Worm (Caenorhabditis elegans) whole organism, young adult: ENCODE measurements around the gene Y32H12A.6.

Experiments used
- B0336.3 ChIP-seq: fragments of 200-800 bp; sonication (Bioruptor generic); IDR thresholded peaks from 2 replicates; pipeline ENCODE4 v1.3.6; 2022; ENCODE audit warnings: missing genetic modification characterization, missing compliant biosample characterization
- F22D6.2 ChIP-seq: sonication (generic microtip); optimal IDR thresholded peaks from 2 replicates; lab custom pipeline; 2016; ENCODE audit warnings: mild to moderate bottlenecking, missing genetic modification characterization, missing compliant biosample characterization
- F39B2.1 ChIP-seq: fragments of 200-800 bp; sonication (Bioruptor generic); IDR thresholded peaks from 2 replicates; pipeline ENCODE4 v1.3.6; 2022; ENCODE audit warnings: missing genetic modification reagents, missing genetic modification characterization, missing compliant biosample characterization
- F52B5.7 ChIP-seq: sonication (generic microtip); optimal IDR thresholded peaks from 2 replicates; lab custom pipeline; 2016; ENCODE audit warnings: mild to moderate bottlenecking, missing genetic modification characterization, missing compliant biosample characterization
- F55B11.4 ChIP-seq: sonication (generic microtip); optimal IDR thresholded peaks from 2 replicates; lab custom pipeline; 2016; ENCODE audit warnings: missing compliant biosample characterization, missing genetic modification characterization, borderline replicate concordance; ENCODE audit not compliant: insufficient read depth
- F57C9.4 ChIP-seq: sonication (generic microtip); optimal IDR thresholded peaks from 2 replicates; lab custom pipeline; 2017; ENCODE audit warnings: mild to moderate bottlenecking, missing genetic modification characterization, missing compliant biosample characterization
- K11D2.4 ChIP-seq: fragments of 200-800 bp; sonication (Bioruptor generic); IDR thresholded peaks from 2 replicates; pipeline ENCODE4 v1.3.6; 2022; ENCODE audit warnings: missing genetic modification reagents, missing genetic modification characterization, missing compliant biosample characterization
- K12H6.12 ChIP-seq: fragments of 200-800 bp; sonication (Bioruptor generic); optimal IDR thresholded peaks from 2 replicates; lab custom pipeline; 2018; ENCODE audit warnings: mild to moderate bottlenecking, missing genetic modification characterization, missing compliant biosample characterization
- T26A5.8 ChIP-seq: sonication (generic microtip); optimal IDR thresholded peaks from 2 replicates; lab custom pipeline; 2016; ENCODE audit warnings: missing genetic modification characterization, missing compliant biosample characterization
- aptf-3 ChIP-seq: fragments of 200-800 bp; sonication (Bioruptor generic); IDR thresholded peaks from 2 replicates; pipeline ENCODE4 v1.3.6; 2022; ENCODE audit warnings: missing genetic modification characterization, missing compliant biosample characterization
- attf-3 ChIP-seq: fragments of 200-800 bp; sonication (Bioruptor generic); conservative IDR thresholded peaks from 2 replicates; pipeline ENCODE4 v1.3.6; 2022; ENCODE audit warnings: missing genetic modification reagents, missing genetic modification characterization, missing compliant biosample characterization
- ceh-91 ChIP-seq: fragments of 200-800 bp; sonication (Bioruptor generic); IDR thresholded peaks from 2 replicates; pipeline ENCODE4 v1.3.6; 2022; ENCODE audit warnings: missing genetic modification reagents, missing genetic modification characterization, missing compliant biosample characterization
- chd-7 ChIP-seq: sonication (generic microtip); optimal IDR thresholded peaks from 2 replicates; lab custom pipeline; 2016; ENCODE audit warnings: mild to moderate bottlenecking, missing genetic modification characterization, moderate library complexity, missing compliant biosample characterization
- die-1 ChIP-seq: sonication (generic microtip); optimal IDR thresholded peaks from 2 replicates; lab custom pipeline; 2016; ENCODE audit warnings: missing genotype, mild to moderate bottlenecking, missing genetic modification characterization, missing compliant biosample characterization
- egl-18 ChIP-seq: fragments of 200-800 bp; sonication (Bioruptor generic); IDR thresholded peaks from 2 replicates; pipeline ENCODE4 v1.3.6; 2022; ENCODE audit warnings: missing genetic modification reagents, missing genetic modification characterization, missing compliant biosample characterization
- ekl-4 ChIP-seq: fragments of 200-800 bp; sonication (Bioruptor generic); IDR thresholded peaks from 2 replicates; pipeline ENCODE4 v1.3.6; 2022; ENCODE audit warnings: missing genetic modification reagents, missing genetic modification characterization, missing compliant biosample characterization
- gei-17 ChIP-seq: fragments of 200-800 bp; sonication (Bioruptor generic); optimal IDR thresholded peaks from 2 replicates; lab custom pipeline; 2018; ENCODE audit warnings: mild to moderate bottlenecking, missing genetic modification characterization, missing compliant biosample characterization
- hlh-26 ChIP-seq: fragments of 200-800 bp; sonication (Bioruptor generic); conservative IDR thresholded peaks from 2 replicates; pipeline ENCODE4 v1.3.6; 2022; ENCODE audit warnings: missing genetic modification reagents, missing genetic modification characterization, missing compliant biosample characterization
- hmg-20 ChIP-seq: fragments of 200-800 bp; sonication (Bioruptor generic); IDR thresholded peaks from 2 replicates; pipeline ENCODE4 v1.3.6; 2022; ENCODE audit warnings: missing genetic modification reagents, missing genetic modification characterization, missing compliant biosample characterization
- let-526 ChIP-seq: fragments of 200-800 bp; sonication (Bioruptor generic); IDR thresholded peaks from 2 replicates; pipeline ENCODE4 v1.3.6; 2022; ENCODE audit warnings: missing genetic modification reagents, missing genetic modification characterization, missing compliant biosample characterization
- let-607 ChIP-seq, 2 experiments: fragments of 200-800 bp in 1 of 2; sonication (Bioruptor generic) in 1 of 2; sonication (generic microtip) in 1 of 2; optimal IDR thresholded peaks; 2 replicates each; lab custom pipeline; 2016 to 2018; ENCODE audit warnings: mild to moderate bottlenecking in 2 of 2, missing compliant biosample characterization in 2 of 2, missing genetic modification characterization in 2 of 2, moderate library complexity in 2 of 2, missing genotype in 1 of 2
- lin-26 ChIP-seq: fragments of 200-800 bp; sonication (Bioruptor generic); IDR thresholded peaks from 2 replicates; pipeline ENCODE4 v1.3.6; 2022; ENCODE audit warnings: missing genetic modification reagents, missing genetic modification characterization, missing compliant biosample characterization
- lsl-1 ChIP-seq: fragments of 200-800 bp; sonication (Bioruptor generic); optimal IDR thresholded peaks from 2 replicates; lab custom pipeline; 2018; ENCODE audit warnings: mild to moderate bottlenecking, missing genetic modification characterization, moderate library complexity, missing compliant biosample characterization
- madf-10 ChIP-seq: sonication (generic microtip); optimal IDR thresholded peaks from 2 replicates; lab custom pipeline; 2016; ENCODE audit warnings: mild to moderate bottlenecking, missing genetic modification characterization, missing compliant biosample characterization
- mcd-1 ChIP-seq: fragments of 200-800 bp; sonication (Bioruptor generic); IDR thresholded peaks from 2 replicates; pipeline ENCODE4 v1.3.6; 2022; ENCODE audit warnings: missing genetic modification reagents, missing genetic modification characterization, missing compliant biosample characterization
- mel-28 ChIP-seq: sonication (generic microtip); optimal IDR thresholded peaks from 2 replicates; lab custom pipeline; 2016; ENCODE audit warnings: borderline replicate concordance, mild to moderate bottlenecking, missing genetic modification characterization, missing compliant biosample characterization
- mes-4 ChIP-seq: sonication (generic microtip); optimal IDR thresholded peaks from 2 replicates; lab custom pipeline; 2016; ENCODE audit warnings: missing genotype, missing genetic modification characterization, missing compliant biosample characterization
- mxl-1 ChIP-seq: sonication (generic microtip); optimal IDR thresholded peaks from 2 replicates; lab custom pipeline; 2016; ENCODE audit warnings: missing genetic modification characterization, missing compliant biosample characterization
- nhr-120 ChIP-seq: fragments of 200-800 bp; sonication (Bioruptor generic); IDR thresholded peaks from 2 replicates; pipeline ENCODE4 v1.3.6; 2022; ENCODE audit warnings: missing genetic modification characterization, missing compliant biosample characterization
- nhr-179 ChIP-seq: sonication (generic microtip); optimal IDR thresholded peaks from 2 replicates; lab custom pipeline; 2016; ENCODE audit warnings: mild to moderate bottlenecking, missing genetic modification characterization, missing compliant biosample characterization
- pbrm-1 ChIP-seq: fragments of 200-800 bp; sonication (Bioruptor generic); IDR thresholded peaks from 2 replicates; pipeline ENCODE4 v1.3.6; 2022; ENCODE audit warnings: missing genetic modification reagents, missing genetic modification characterization, missing compliant biosample characterization
- pha-4 ChIP-seq: fragments of 150-350 bp; sonication (generic microtip); optimal IDR thresholded peaks from 2 replicates; lab custom pipeline; 2014; ENCODE audit warnings: missing biosample characterization, missing genetic modification reagents, missing genetic modification characterization
- repo-1 ChIP-seq: sonication (generic microtip); optimal IDR thresholded peaks from 2 replicates; lab custom pipeline; 2017; ENCODE audit warnings: mild to moderate bottlenecking, missing genetic modification characterization, missing compliant biosample characterization
- snpc-1.3 ChIP-seq: sonication (generic microtip); optimal IDR thresholded peaks from 2 replicates; lab custom pipeline; 2017; ENCODE audit warnings: missing genetic modification characterization, mild to moderate bottlenecking, missing compliant biosample characterization, antibody characterized with exemption, moderate library complexity, missing genotype, missing genetic modification reagents; ENCODE audit not compliant: insufficient read depth
- snpc-4 ChIP-seq, 5 experiments: fragments of 150-350 bp in 1 of 5; sonication (generic microtip) in 4 of 5; optimal IDR thresholded peaks; 2 replicates each; lab custom pipeline; 2014 to 2018; ENCODE audit warnings: missing genetic modification characterization in 5 of 5, missing biosample characterization in 3 of 5, antibody characterized with exemption in 2 of 5, mild to moderate bottlenecking in 2 of 5, missing compliant biosample characterization in 2 of 5, missing genotype in 2 of 5, moderate library complexity in 2 of 5, missing genetic modification reagents in 1 of 5
- unc-130 ChIP-seq: sonication (generic microtip); optimal IDR thresholded peaks from 2 replicates; lab custom pipeline; 2016; ENCODE audit warnings: missing genetic modification reagents, missing genetic modification characterization, missing compliant biosample characterization
- zim-3 ChIP-seq: sonication (generic microtip); optimal IDR thresholded peaks from 2 replicates; lab custom pipeline; 2017; ENCODE audit warnings: mild to moderate bottlenecking, missing genetic modification characterization, moderate library complexity, missing compliant biosample characterization
- ztf-28 ChIP-seq: fragments of 200-800 bp; sonication (Bioruptor generic); IDR thresholded peaks from 2 replicates; pipeline ENCODE4 v1.3.6; 2022; ENCODE audit warnings: missing genetic modification reagents, missing genetic modification characterization, missing compliant biosample characterization
- ztf-6 ChIP-seq: fragments of 200-800 bp; sonication (Bioruptor generic); IDR thresholded peaks from 2 replicates; pipeline ENCODE4 v1.3.6; 2022; ENCODE audit warnings: missing genetic modification reagents, missing genetic modification characterization, missing compliant biosample characterization

Gene Y32H12A.6

DNA sequence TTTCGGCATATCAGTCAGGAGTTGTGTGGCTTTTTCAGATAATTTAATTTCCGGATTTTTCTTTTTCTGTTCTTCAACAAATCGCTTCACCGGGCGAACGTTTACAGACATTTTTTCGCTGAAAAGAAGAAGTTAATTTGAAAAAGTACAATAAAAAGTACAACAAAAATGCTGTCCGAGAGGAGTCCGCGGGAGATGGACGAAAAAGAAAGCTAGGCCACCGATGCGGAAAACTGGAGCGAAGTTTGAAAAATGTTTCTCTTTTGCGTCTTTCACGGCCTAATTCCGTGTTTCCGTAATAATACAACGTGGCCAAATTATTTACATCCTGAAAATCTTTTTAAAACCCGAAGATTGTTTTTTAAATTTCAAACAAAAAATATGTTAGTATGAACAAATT is 32.7 kb downstream of the Y32H12A.6 start, which contains the start of gene thoc-5 (continued):
- TF ChIP-seq pha-4 (no peak), mes-4 (tag; lab: Kevin White, UChicago) (no peak), zim-3 (tag; lab: Kevin White, UChicago) (peak; percentile 32), ztf-28 (GFP tag; lab: Robert Waterston, UW) (0 out of 2 replicates have a peak, but pooled peaks have one; percentile 25), hmg-20 (peak; percentile 59; the same call in 1 of the 2 replicates), let-607 (tag; optimal IDR thresholded peaks at IDR 0.05; lab: Kevin White, UChicago) (peak in 1 of 2 experiments; percentile 56), let-526 (GFP tag; lab: Robert Waterston, UW) (peak; percentile 69), madf-10 (tag; lab: Kevin White, UChicago) (peak; percentile 32), gei-17 (GFP tag; lab: Kevin White, UChicago) (no peak)

DNA sequence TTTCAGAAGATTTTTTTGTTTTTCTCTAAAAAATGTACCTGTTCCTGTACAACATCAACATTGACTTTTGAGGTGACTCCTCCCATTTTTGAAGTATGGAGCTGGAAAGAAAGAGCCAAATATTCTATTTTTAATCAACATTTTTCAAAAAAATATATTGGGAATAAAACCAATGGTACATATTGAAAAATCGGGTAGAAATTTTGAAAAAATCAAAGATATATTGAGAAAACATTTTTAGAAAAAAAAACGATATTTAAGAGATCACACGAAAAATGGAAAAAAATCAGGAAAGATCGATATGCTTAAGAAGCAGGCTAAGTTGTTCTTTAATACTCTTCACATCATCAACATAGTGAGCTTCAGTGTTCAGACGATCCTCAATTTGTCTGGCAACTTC is 36.0 kb downstream of the Y32H12A.6 start, which contains the start of gene glrx-21:
TSS of gene glrx-21 (minus strand) at position 101 of the 400 bp plus-strand sequence.
- TF ChIP-seq hlh-26 (GFP tag; lab: Robert Waterston, UW) (no peak), unc-130 (GFP tag; lab: Kevin White, UChicago) (no peak), ztf-28 (GFP tag; lab: Robert Waterston, UW) (no peak), die-1 (tag; lab: Kevin White, UChicago) (no peak), chd-7 (tag; lab: Kevin White, UChicago) (no peak), F57C9.4 (tag; lab: Kevin White, UChicago) (no peak), ekl-4 (GFP tag; lab: Robert Waterston, UW) (no peak), snpc-1.3 (no peak), egl-18 (GFP tag; lab: Robert Waterston, UW) (no peak), pbrm-1 (GFP tag; lab: Robert Waterston, UW) (no peak), attf-3 (GFP tag; lab: Robert Waterston, UW) (no peak), aptf-3 (GFP tag; lab: Robert Waterston, UW) (no peak), F39B2.1 (GFP tag; lab: Robert Waterston, UW) (no peak), nhr-120 (no peak), mel-28 (tag; lab: Kevin White, UChicago) (no peak), F55B11.4 (tag; lab: Kevin White, UChicago) (no peak)

DNA sequence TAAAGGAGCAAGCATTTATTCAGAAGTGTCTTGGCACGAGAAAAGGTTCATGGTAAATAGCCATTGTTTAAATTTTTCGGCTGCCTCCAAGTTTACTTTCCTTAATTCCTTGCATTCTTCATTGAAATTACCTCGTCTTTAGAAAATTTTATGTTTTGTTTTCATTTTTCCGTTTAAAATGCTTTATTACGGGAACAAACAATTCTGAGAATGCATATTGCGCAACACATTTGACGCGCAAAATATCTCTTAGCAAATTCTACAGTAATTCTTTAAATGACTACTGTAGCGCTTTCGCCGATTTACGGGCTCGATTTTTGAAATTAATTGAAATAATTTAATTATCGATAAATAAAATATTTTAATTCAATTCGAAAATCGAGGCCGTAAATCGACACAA is 37.4 kb downstream of the Y32H12A.6 start:
- TF ChIP-seq ekl-4 (GFP tag; lab: Robert Waterston, UW) (no peak), mcd-1 (no peak), B0336.3 (GFP tag; lab: Robert Waterston, UW) (no peak), lsl-1 (GFP tag; lab: Kevin White, UChicago) (no peak), let-526 (GFP tag; lab: Robert Waterston, UW) (no peak), snpc-4 (GFP tag; optimal IDR thresholded peaks at IDR 0.05; lab: Kevin White, UChicago) (no peak), snpc-4 (tag; optimal IDR thresholded peaks at IDR 0.05; lab: Kevin White, UChicago) (no peak), T26A5.8 (tag; lab: Kevin White, UChicago) (no peak), F52B5.7 (tag; lab: Kevin White, UChicago) (no peak), mxl-1 (no peak), repo-1 (tag; lab: Kevin White, UChicago) (no peak), aptf-3 (GFP tag; lab: Robert Waterston, UW) (no peak), K11D2.4 (GFP tag; lab: Robert Waterston, UW) (no peak)

DNA sequence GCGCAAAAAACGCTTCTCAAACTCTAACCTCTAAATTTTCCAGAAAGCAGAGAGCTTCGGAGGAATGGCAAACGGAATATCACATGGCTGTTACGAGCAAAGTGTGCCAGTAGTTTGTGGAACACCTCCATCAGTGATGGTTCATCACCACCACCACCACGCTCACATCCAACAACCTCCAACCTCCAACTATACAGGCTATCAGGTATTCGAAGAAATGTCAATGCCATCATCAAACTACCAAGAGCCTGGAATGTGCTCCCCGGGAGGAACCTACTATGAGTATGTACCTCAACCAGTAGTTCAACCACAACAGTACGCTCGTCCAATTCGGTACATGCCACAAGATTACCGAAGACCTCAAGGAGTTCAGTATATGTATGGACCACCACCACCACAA is 38.4 kb downstream of the Y32H12A.6 start:
- TF ChIP-seq lin-26 (GFP tag; lab: Robert Waterston, UW) (no peak), ceh-91 (GFP tag; lab: Robert Waterston, UW) (no peak), nhr-120 (no peak), nhr-179 (tag; lab: Kevin White, UChicago) (no peak), K12H6.12 (tag; lab: Kevin White, UChicago) (no peak), F22D6.2 (tag; lab: Kevin White, UChicago) (no peak), ztf-6 (GFP tag; lab: Robert Waterston, UW) (no peak)
